Fruit fly (Drosophila melanogaster): ENCODE data around the gene bves.
A peak's percentile ranks its signal among the peaks of the same experiment; 100 is the strongest.

Gene bves

dm6 chrX:21116864-21117464, 63.2 kb downstream of the bves start, which contains the start of the genes unc and CG15445 (continued):
- TF ChIP-seq Dbx (GFP tag; IDR thresholded peaks at IDR 0.05), result no peak
- TF ChIP-seq CG9215 (GFP tag; IDR thresholded peaks at IDR 0.05), result peak; percentile 43
- peak; percentile 63 for TF ChIP-seq pzg (GFP tag; optimal IDR thresholded peaks at IDR 0.05)
- TF ChIP-seq amos (GFP tag; IDR thresholded peaks at IDR 0.05; ENCODE audit: partially characterized antibody), result peak; percentile 94
- no peak for TF ChIP-seq caup (GFP tag; optimal IDR thresholded peaks at IDR 0.05; ENCODE audit: severe bottlenecking)
- no peak for TF ChIP-seq hth (optimal IDR thresholded peaks at IDR 0.05)
- TF ChIP-seq Six4 (GFP tag; optimal IDR thresholded peaks at IDR 0.05), result no peak
- TF ChIP-seq Tbp (GFP tag; optimal IDR thresholded peaks at IDR 0.05), result no peak
- no peak for TF ChIP-seq CG3847 (GFP tag; IDR thresholded peaks at IDR 0.05)
- no peak for TF ChIP-seq NK7.1 (GFP tag; optimal IDR thresholded peaks at IDR 0.05)
- no peak for TF ChIP-seq fd3F (GFP tag; optimal IDR thresholded peaks at IDR 0.05)
- peak in 1 of 2 experiments; percentile 23 for TF ChIP-seq chif (GFP tag; optimal IDR thresholded peaks at IDR 0.05)
- TF ChIP-seq zen2 (GFP tag; IDR thresholded peaks at IDR 0.05; ENCODE audit: partially characterized antibody), result peak; percentile 34; the same call in 1 of the 3 replicates
- no peak for TF ChIP-seq CG17568 (GFP tag; optimal IDR thresholded peaks at IDR 0.05)
- no peak for TF ChIP-seq Ravus (GFP tag; IDR thresholded peaks at IDR 0.05)
- TF ChIP-seq ind (GFP tag; optimal IDR thresholded peaks at IDR 0.05), result no peak
- no peak for TF ChIP-seq nom (GFP tag; optimal IDR thresholded peaks at IDR 0.05)
- no peak for TF ChIP-seq CG34376 (GFP tag; optimal IDR thresholded peaks at IDR 0.05)
- TF ChIP-seq CG1024 (GFP tag; IDR thresholded peaks at IDR 0.05), result no peak
- peak; percentile 50 for TF ChIP-seq twi (tag; optimal IDR thresholded peaks at IDR 0.05)
- TF ChIP-seq gcm (GFP tag; optimal IDR thresholded peaks at IDR 0.05), result no peak
- TF ChIP-seq Deaf1 (tag; optimal IDR thresholded peaks at IDR 0.05), result no peak
- TF ChIP-seq ftz-f1 (GFP tag; optimal IDR thresholded peaks at IDR 0.05), result no peak
- peak; percentile 72; the same call in 2 of the 3 replicates for TF ChIP-seq mld (GFP tag; IDR thresholded peaks at IDR 0.05; ENCODE audit: partially characterized antibody)
- TF ChIP-seq zen (tag; optimal IDR thresholded peaks at IDR 0.05), result peak; percentile 41
- no peak for TF ChIP-seq ac (GFP tag; optimal IDR thresholded peaks at IDR 0.05)
- peak; percentile 11 for TF ChIP-seq CG3995 (GFP tag; optimal IDR thresholded peaks at IDR 0.05)
- peak; percentile 73 for TF ChIP-seq Rfx (GFP tag; IDR thresholded peaks at IDR 0.05)
- no peak for TF ChIP-seq h (optimal IDR thresholded peaks at IDR 0.05)
- TF ChIP-seq Dll (GFP tag; IDR thresholded peaks at IDR 0.05; ENCODE audit: partially characterized antibody), result peak; percentile 82
- TF ChIP-seq CG15011 (GFP tag; optimal IDR thresholded peaks at IDR 0.05), result no peak
- peak; percentile 45 for TF ChIP-seq jumu (GFP tag; optimal IDR thresholded peaks at IDR 0.05)
- no peak for TF ChIP-seq lmd (GFP tag; IDR thresholded peaks at IDR 0.05)
- no peak for TF ChIP-seq croc (GFP tag; conservative IDR thresholded peaks at IDR 0.05)
- TF ChIP-seq gem (tag; optimal IDR thresholded peaks at IDR 0.05), result no peak
- TF ChIP-seq z (GFP tag; IDR thresholded peaks at IDR 0.05), result no peak
- no peak for TF ChIP-seq CG4424 (GFP tag; optimal IDR thresholded peaks at IDR 0.05)
- TF ChIP-seq ERR (GFP tag; optimal IDR thresholded peaks at IDR 0.05), result no peak
- peak; percentile 8 for TF ChIP-seq CG18764 (GFP tag; optimal IDR thresholded peaks at IDR 0.05)
- TF ChIP-seq CG1603 (tag; optimal IDR thresholded peaks at IDR 0.05), result peak; percentile 54
- TF ChIP-seq luna (GFP tag; optimal IDR thresholded peaks at IDR 0.05), result no peak
- no peak for TF ChIP-seq danr (GFP tag; IDR thresholded peaks at IDR 0.05)
- peak; percentile 35 for TF ChIP-seq zfh2 (GFP tag; optimal IDR thresholded peaks at IDR 0.05)
- 0 out of 3 replicates have a peak, but pooled peaks have one; percentile 17 for TF ChIP-seq CG11456 (GFP tag; IDR thresholded peaks at IDR 0.05)
- no peak for TF ChIP-seq repo (GFP tag; optimal IDR thresholded peaks at IDR 0.05)
- TF ChIP-seq CG8924 (tag; optimal IDR thresholded peaks at IDR 0.05), result no peak
- TF ChIP-seq gro (GFP tag; optimal IDR thresholded peaks at IDR 0.05), result no peak
- TF ChIP-seq dimm (GFP tag; IDR thresholded peaks at IDR 0.05), result no peak
- peak; percentile 90 for TF ChIP-seq Bgb (GFP tag; IDR thresholded peaks at IDR 0.05; ENCODE audit: partially characterized antibody)
- TF ChIP-seq CG2202 (tag; optimal IDR thresholded peaks at IDR 0.05), result no peak
- no peak for TF ChIP-seq Nf-YA (GFP tag; IDR thresholded peaks at IDR 0.05)

Measured in whole organism, embryonic.